Fruit fly (Drosophila melanogaster): Measurements from ENCODE around the gene CG10469.
A peak's percentile ranks its signal among the peaks of the same experiment; 100 is the strongest.

The CG10469 gene

DNA sequence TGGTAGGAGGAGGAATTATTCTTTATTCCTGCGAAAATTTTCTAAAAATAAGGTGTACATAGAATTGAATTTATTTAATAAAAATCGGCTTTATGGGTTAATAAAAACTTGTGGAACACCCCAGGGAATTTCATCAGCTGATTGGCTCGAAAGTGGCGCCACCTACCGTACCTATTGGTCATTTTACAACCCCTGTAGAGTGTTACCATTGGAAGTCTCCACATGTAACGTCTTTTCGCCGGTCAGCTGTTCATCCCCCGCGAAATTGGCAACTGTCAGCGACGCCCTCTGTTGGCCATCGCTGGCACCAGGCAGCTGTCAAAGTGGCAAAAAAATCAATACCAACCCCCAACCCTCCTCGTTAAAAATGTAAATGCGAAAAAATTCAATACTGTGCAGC is 10.6 kb downstream of the CG10469 start, which contains the start of gene CG13293 (continued):
- peak; percentile 17 for TF ChIP-seq CG14710 (tag; optimal IDR thresholded peaks at IDR 0.05)
- no peak for TF ChIP-seq pan (optimal IDR thresholded peaks at IDR 0.05)
- peak in 1 of 2 experiments; percentile 38 for TF ChIP-seq pan (GFP tag; optimal IDR thresholded peaks at IDR 0.05 in 1 of 2, IDR thresholded peaks at IDR 0.05 in 1 of 2)
- peak; percentile 32; the same call in 1 of the 2 replicates for TF ChIP-seq vvl (GFP tag; IDR thresholded peaks at IDR 0.05)
- TF ChIP-seq CG1603 (tag; optimal IDR thresholded peaks at IDR 0.05) = peak; percentile 27
- TF ChIP-seq CG7271 (tag; optimal IDR thresholded peaks at IDR 0.05) = no peak
- TF ChIP-seq YL-1 (GFP tag; optimal IDR thresholded peaks at IDR 0.05) = peak; percentile 50
- TF ChIP-seq ssp (GFP tag; IDR thresholded peaks at IDR 0.05) = 0 out of 2 replicates have a peak, but pooled peaks have one; percentile 9
- TF ChIP-seq row (GFP tag; IDR thresholded peaks at IDR 0.05) = peak; percentile 61; the same call in 2 of the 3 replicates
- TF ChIP-seq Rx (GFP tag; IDR thresholded peaks at IDR 0.05) = peak; percentile 24; the same call in 1 of the 2 replicates
- no peak for TF ChIP-seq bigmax (GFP tag; optimal IDR thresholded peaks at IDR 0.05)
- peak; percentile 35 for TF ChIP-seq fd102C (GFP tag; optimal IDR thresholded peaks at IDR 0.05)
- peak; percentile 12 for TF ChIP-seq CG11504 (tag; optimal IDR thresholded peaks at IDR 0.05)
- peak; percentile 2 for TF ChIP-seq lab (GFP tag; optimal IDR thresholded peaks at IDR 0.05)
- TF ChIP-seq NFAT (GFP tag; IDR thresholded peaks at IDR 0.05) = 0 out of 2 replicates have a peak, but pooled peaks have one; percentile 21
- peak; percentile 2 for TF ChIP-seq Ets97D (GFP tag; optimal IDR thresholded peaks at IDR 0.05)
- no peak for TF ChIP-seq CG4328 (GFP tag; optimal IDR thresholded peaks at IDR 0.05)
- peak; percentile 15 for TF ChIP-seq Hmr (GFP tag; optimal IDR thresholded peaks at IDR 0.05)
- no peak for TF ChIP-seq Stat92E (GFP tag; optimal IDR thresholded peaks at IDR 0.05)
- TF ChIP-seq CG12104 (GFP tag; optimal IDR thresholded peaks at IDR 0.05) = no peak
- peak; percentile 22; the same call in 1 of the 2 replicates for TF ChIP-seq MBD-R2 (GFP tag; IDR thresholded peaks at IDR 0.05)
- peak; percentile 53 for TF ChIP-seq scrt (GFP tag; optimal IDR thresholded peaks at IDR 0.05)
- TF ChIP-seq Fer1 (GFP tag; optimal IDR thresholded peaks at IDR 0.05) = peak; percentile 17
- TF ChIP-seq CG32532 (GFP tag; IDR thresholded peaks at IDR 0.05) = no peak
- peak; percentile 62 for TF ChIP-seq sens (GFP tag)
- no peak for TF ChIP-seq Max (GFP tag; optimal IDR thresholded peaks at IDR 0.05)
- TF ChIP-seq Rfx (GFP tag; IDR thresholded peaks at IDR 0.05) = 0 out of 2 replicates have a peak, but pooled peaks have one; percentile 11
- peak; percentile 97 for TF ChIP-seq seq (GFP tag; IDR thresholded peaks at IDR 0.05)
- 0 out of 2 replicates have a peak, but pooled peaks have one; percentile 11 for TF ChIP-seq amos (GFP tag; IDR thresholded peaks at IDR 0.05; ENCODE audit: partially characterized antibody)
- TF ChIP-seq cad (GFP tag; optimal IDR thresholded peaks at IDR 0.05) = peak; percentile 28
- TF ChIP-seq Usf (GFP tag; optimal IDR thresholded peaks at IDR 0.05) = no peak
- no peak for TF ChIP-seq NK7.1 (GFP tag; optimal IDR thresholded peaks at IDR 0.05)
- peak; percentile 100 for TF ChIP-seq onecut (GFP tag; IDR thresholded peaks at IDR 0.05)
- peak; percentile 1 for TF ChIP-seq trem (tag; optimal IDR thresholded peaks at IDR 0.05)
- 0 out of 2 replicates have a peak, but pooled peaks have one; percentile 38 for TF ChIP-seq CG11696 (GFP tag; IDR thresholded peaks at IDR 0.05)
- peak; percentile 25 for TF ChIP-seq HLHmδ (GFP tag; optimal IDR thresholded peaks at IDR 0.05)
- peak; percentile 90 for TF ChIP-seq CG18476 (GFP tag; optimal IDR thresholded peaks at IDR 0.05)
- peak in 1 of 2 experiments; percentile 20 for TF ChIP-seq insv (GFP tag; optimal IDR thresholded peaks at IDR 0.05)
- peak; percentile 39 to 87 for TF ChIP-seq crp (GFP tag; optimal IDR thresholded peaks at IDR 0.05)
- no peak for TF ChIP-seq sima (GFP tag; optimal IDR thresholded peaks at IDR 0.05)
- no peak for TF ChIP-seq Dip3 (GFP tag; optimal IDR thresholded peaks at IDR 0.05)
- 0 out of 3 replicates have a peak, but pooled peaks have one; percentile 8 for TF ChIP-seq CG11093 (GFP tag; IDR thresholded peaks at IDR 0.05)
- TF ChIP-seq H15 (GFP tag; IDR thresholded peaks at IDR 0.05) = 0 out of 3 replicates have a peak, but pooled peaks have one; percentile 21
- no peak for TF ChIP-seq CG5245 (GFP tag; optimal IDR thresholded peaks at IDR 0.05)
- peak; percentile 29 for TF ChIP-seq CG10431 (GFP tag; optimal IDR thresholded peaks at IDR 0.05)
- TF ChIP-seq nerfin-1 (tag; optimal IDR thresholded peaks at IDR 0.05) = peak; percentile 15
- TF ChIP-seq CG8290 (GFP tag; optimal IDR thresholded peaks at IDR 0.05) = no peak
- peak in 1 of 2 experiments; percentile 43 for TF ChIP-seq CG8290 (tag; optimal IDR thresholded peaks at IDR 0.05)
- TF ChIP-seq CG7963 (GFP tag; IDR thresholded peaks at IDR 0.05; ENCODE audit: partially characterized antibody) = no peak
- peak; percentile 18 for TF ChIP-seq CG13775 (GFP tag; optimal IDR thresholded peaks at IDR 0.05)
